Fruit fly (Drosophila melanogaster): ENCODE measurements around the gene nAChRbeta3.

Gene nAChRbeta3

dm6 chr2L:520331-521000 lies 24.5 kb upstream of the nAChRbeta3 start (continued):
- TF ChIP-seq Atf3 (GFP tag; optimal IDR thresholded peaks at IDR 0.05), result peak; percentile 82
- peak; percentile 76 for TF ChIP-seq repo (GFP tag; optimal IDR thresholded peaks at IDR 0.05)
- peak; percentile 82 for TF ChIP-seq CG17568 (GFP tag; optimal IDR thresholded peaks at IDR 0.05)
- TF ChIP-seq CG2116 (GFP tag; optimal IDR thresholded peaks at IDR 0.05), result peak; percentile 61
- peak; percentile 90 for TF ChIP-seq ken (GFP tag; IDR thresholded peaks at IDR 0.05)
- TF ChIP-seq CG34422 (GFP tag; IDR thresholded peaks at IDR 0.05), result peak; percentile 86; the same call in 2 of the 3 replicates
- no peak for TF ChIP-seq pita (GFP tag; optimal IDR thresholded peaks at IDR 0.05)
- peak; percentile 85 for TF ChIP-seq CG2678 (tag; optimal IDR thresholded peaks at IDR 0.05)
- TF ChIP-seq CG12236 (GFP tag; optimal IDR thresholded peaks at IDR 0.05), result peak; percentile 84
- peak; percentile 73 for TF ChIP-seq tx (GFP tag; optimal IDR thresholded peaks at IDR 0.05)
- TF ChIP-seq CG2120 (GFP tag; optimal IDR thresholded peaks at IDR 0.05), result peak; percentile 38
- TF ChIP-seq bsh (GFP tag; optimal IDR thresholded peaks at IDR 0.05), result peak in 1 of 2 experiments; percentile 93
- no peak for TF ChIP-seq GATAe (GFP tag; conservative IDR thresholded peaks at IDR 0.05)
- peak; percentile 86 for TF ChIP-seq tin (GFP tag; optimal IDR thresholded peaks at IDR 0.05)
- peak; percentile 80 for TF ChIP-seq Side (GFP tag; optimal IDR thresholded peaks at IDR 0.05)
- TF ChIP-seq CG31388 (GFP tag; optimal IDR thresholded peaks at IDR 0.05), result peak; percentile 49
- TF ChIP-seq tll (GFP tag; optimal IDR thresholded peaks at IDR 0.05), result no peak
- peak; percentile 68 for TF ChIP-seq MTF-1 (GFP tag; optimal IDR thresholded peaks at IDR 0.05; ENCODE audit: borderline replicate concordance)
- peak; percentile 77 for TF ChIP-seq ewg (GFP tag; optimal IDR thresholded peaks at IDR 0.05)
- no peak for TF ChIP-seq prd (optimal IDR thresholded peaks at IDR 0.05)
- TF ChIP-seq prd (GFP tag; IDR thresholded peaks at IDR 0.05), result peak; percentile 87
- TF ChIP-seq CG3838 (GFP tag; optimal IDR thresholded peaks at IDR 0.05), result peak; percentile 69
- TF ChIP-seq YL-1 (GFP tag; optimal IDR thresholded peaks at IDR 0.05), result peak; percentile 8
- TF ChIP-seq B-H1 (GFP tag; IDR thresholded peaks at IDR 0.05), result peak; percentile 65; the same call in 2 of the 3 replicates
- TF ChIP-seq CG7271 (tag; optimal IDR thresholded peaks at IDR 0.05), result peak; percentile 21
- TF ChIP-seq CG11085 (GFP tag; IDR thresholded peaks at IDR 0.05), result peak; percentile 52; the same call in 1 of the 2 replicates
- no peak for TF ChIP-seq nom (GFP tag; optimal IDR thresholded peaks at IDR 0.05)
- peak; percentile 39 for TF ChIP-seq Meics (GFP tag; optimal IDR thresholded peaks at IDR 0.05)
- TF ChIP-seq NFAT (GFP tag; IDR thresholded peaks at IDR 0.05), result peak; percentile 45; the same call in 1 of the 2 replicates
- TF ChIP-seq Myb (GFP tag; optimal IDR thresholded peaks at IDR 0.05), result peak; percentile 63
- TF ChIP-seq CG8290 (GFP tag; optimal IDR thresholded peaks at IDR 0.05), result peak; percentile 71
- TF ChIP-seq CG8290 (tag; optimal IDR thresholded peaks at IDR 0.05), result peak; percentile 40 to 86
- peak; percentile 33 for TF ChIP-seq CG1233 (GFP tag; optimal IDR thresholded peaks at IDR 0.05)
- peak; percentile 77 for TF ChIP-seq CG13775 (GFP tag; optimal IDR thresholded peaks at IDR 0.05)
- TF ChIP-seq CG17361 (GFP tag; IDR thresholded peaks at IDR 0.05), result peak; percentile 78
- peak; percentile 88 for TF ChIP-seq so (GFP tag; IDR thresholded peaks at IDR 0.05)
- TF ChIP-seq ro (GFP tag; IDR thresholded peaks at IDR 0.05), result peak; percentile 78; the same call in 1 of the 2 replicates
- TF ChIP-seq CG10565 (GFP tag; optimal IDR thresholded peaks at IDR 0.05), result peak; percentile 11
- TF ChIP-seq TFAM (GFP tag; optimal IDR thresholded peaks at IDR 0.05), result peak; percentile 7
- peak; percentile 83 for TF ChIP-seq Antp (GFP tag; optimal IDR thresholded peaks at IDR 0.05)
- TF ChIP-seq pfk (GFP tag; optimal IDR thresholded peaks at IDR 0.05), result no peak
- no peak for TF ChIP-seq Taf1 (GFP tag; IDR thresholded peaks at IDR 0.05)
- TF ChIP-seq gem (tag; optimal IDR thresholded peaks at IDR 0.05), result peak; percentile 94
- peak; percentile 36 for TF ChIP-seq gro (GFP tag; optimal IDR thresholded peaks at IDR 0.05)
- TF ChIP-seq CG4424 (GFP tag; optimal IDR thresholded peaks at IDR 0.05), result peak; percentile 77
- TF ChIP-seq danr (GFP tag; IDR thresholded peaks at IDR 0.05), result peak; percentile 80
- TF ChIP-seq CG15514 (GFP tag; optimal IDR thresholded peaks at IDR 0.05), result peak; percentile 41
- TF ChIP-seq croc (GFP tag; conservative IDR thresholded peaks at IDR 0.05), result peak; percentile 78
- TF ChIP-seq NC2α (GFP tag; optimal IDR thresholded peaks at IDR 0.05), result peak; percentile 85
- TF ChIP-seq CG10366 (GFP tag; IDR thresholded peaks at IDR 0.05), result peak; percentile 86

Data from whole organism, embryonic.